Fruit fly (Drosophila melanogaster) whole organism, wandering third instar larva: ENCODE results near the gene Polr2B.

Source experiments
- Dfd ChIP-seq: fragments of >200 bp; optimal IDR thresholded peaks from 2 replicates; lab custom pipeline; 2017; ENCODE audit warnings: missing biosample characterization, missing genetic modification characterization
- Dif ChIP-seq: fragments of 200-275, 200-300 bp; sonication (Bioruptor generic); optimal IDR thresholded peaks from 2 replicates; lab custom pipeline; 2018; ENCODE audit warnings: missing biosample characterization, missing genetic modification characterization; ENCODE audit not compliant: partially characterized antibody
- Jra ChIP-seq: sonication (Bioruptor generic); optimal IDR thresholded peaks from 2 replicates; lab custom pipeline; 2016; ENCODE audit warnings: missing biosample characterization, missing genetic modification characterization
- N ChIP-seq: fragments of >200 bp; optimal IDR thresholded peaks from 2 replicates; lab custom pipeline; 2018; ENCODE audit warnings: missing biosample characterization, missing external identifiers, missing genetic modification characterization
- OdsH ChIP-seq: fragments of 200-800 bp; sonication (Bioruptor generic); optimal IDR thresholded peaks from 2 replicates; lab custom pipeline; 2016; ENCODE audit warnings: missing biosample characterization, mild to moderate bottlenecking, missing genetic modification characterization
- h ChIP-seq: fragments of 200-800 bp; sonication (Bioruptor generic); optimal IDR thresholded peaks from 3 replicates; lab custom pipeline; 2016; ENCODE audit warnings: missing biosample characterization, mild to moderate bottlenecking, missing genetic modification characterization
- lola ChIP-seq: fragments of >200 bp; optimal IDR thresholded peaks from 2 replicates; lab custom pipeline; 2017; ENCODE audit warnings: missing biosample characterization, missing genetic modification characterization
- sage ChIP-seq: fragments of 200-800 bp; sonication (Bioruptor generic); optimal IDR thresholded peaks from 2 replicates; lab custom pipeline; 2016; ENCODE audit warnings: missing biosample characterization, mild to moderate bottlenecking, missing genetic modification characterization
- usp ChIP-seq: fragments of >200 bp; optimal IDR thresholded peaks from 2 replicates; lab custom pipeline; 2017; ENCODE audit warnings: missing biosample characterization, missing genetic modification characterization

DNA sequence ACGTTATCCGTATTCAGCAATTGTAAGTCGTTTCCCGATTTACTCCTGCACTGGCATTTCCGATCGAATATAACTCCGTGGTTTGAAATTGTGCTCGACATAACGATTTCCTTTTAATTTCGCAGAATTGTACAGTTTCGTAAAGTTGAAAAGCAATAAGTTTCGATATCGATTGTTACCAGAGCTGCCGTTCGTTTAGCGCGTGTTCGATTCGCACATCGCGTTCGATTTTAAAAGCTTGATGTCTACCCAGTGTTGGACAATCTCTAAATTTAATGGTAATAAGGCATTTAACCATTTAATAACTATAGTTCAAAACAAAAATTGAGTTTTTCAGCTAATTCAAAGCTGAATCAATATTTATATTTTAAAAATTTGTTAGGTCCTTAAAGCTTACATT, 13.5 kb upstream of the Polr2B start, which contains the start of gene CG14357:
- no peak for TF ChIP-seq h (GFP tag; lab: Kevin White, UChicago)
- no peak for TF ChIP-seq lola (GFP tag; lab: Kevin White, UChicago)
- TF ChIP-seq usp (GFP tag; lab: Kevin White, UChicago) = no peak
- TF ChIP-seq Jra (GFP tag; lab: Kevin White, UChicago) = no peak
- TF ChIP-seq N (GFP tag; lab: Kevin White, UChicago) = no peak
- TF ChIP-seq Dif (GFP tag; lab: Kevin White, UChicago) = no peak
- TF ChIP-seq OdsH (GFP tag; lab: Kevin White, UChicago) = no peak
- TF ChIP-seq sage (GFP tag; lab: Kevin White, UChicago) = no peak
- TF ChIP-seq Dfd (GFP tag; lab: Kevin White, UChicago) = no peak
